Fruit fly (Drosophila melanogaster) whole organism, wandering third instar larva: Measurements from ENCODE around the gene Oatp33Eb.

ENCODE experiments used
- Abd-B ChIP-seq: fragments of >200 bp; optimal IDR thresholded peaks from 2 replicates; lab custom pipeline; 2017; ENCODE audit warnings: missing biosample characterization, missing genetic modification characterization
- CG32264 ChIP-seq: fragments of 200-800 bp; sonication (Bioruptor generic); optimal IDR thresholded peaks from 2 replicates; lab custom pipeline; 2016; ENCODE audit warnings: missing biosample characterization, missing genetic modification characterization
- CG9705 ChIP-seq: fragments of 200-800 bp; sonication (Bioruptor generic); optimal IDR thresholded peaks from 2 replicates; lab custom pipeline; 2018; ENCODE audit warnings: missing biosample characterization, mild to moderate bottlenecking, missing genetic modification characterization
- CrebA ChIP-seq: fragments of 200-800 bp; sonication (Bioruptor generic); optimal IDR thresholded peaks from 2 replicates; lab custom pipeline; 2016; ENCODE audit warnings: missing biosample characterization, mild to moderate bottlenecking, missing genetic modification characterization, borderline replicate concordance
- Dfd ChIP-seq: fragments of >200 bp; optimal IDR thresholded peaks from 2 replicates; lab custom pipeline; 2017; ENCODE audit warnings: missing biosample characterization, missing genetic modification characterization
- Dif ChIP-seq: fragments of 200-275, 200-300 bp; sonication (Bioruptor generic); optimal IDR thresholded peaks from 2 replicates; lab custom pipeline; 2018; ENCODE audit warnings: missing biosample characterization, missing genetic modification characterization; ENCODE audit not compliant: partially characterized antibody
- GATAd ChIP-seq: sonication (Bioruptor generic); optimal IDR thresholded peaks from 2 replicates; lab custom pipeline; 2016; ENCODE audit warnings: missing biosample characterization, missing genetic modification characterization
- HLH106 ChIP-seq: fragments of 200-800 bp; optimal IDR thresholded peaks from 3 replicates; lab custom pipeline; 2019; ENCODE audit warnings: missing biosample characterization, mild to moderate bottlenecking, missing genetic modification characterization, moderate library complexity
- Hnf4 ChIP-seq: fragments of 200-800 bp; sonication (Bioruptor generic); optimal IDR thresholded peaks from 2 replicates; lab custom pipeline; 2016; ENCODE audit warnings: missing biosample characterization, mild to moderate bottlenecking, missing genetic modification characterization
- Hr78 ChIP-seq: fragments of >200 bp; optimal IDR thresholded peaks from 2 replicates; lab custom pipeline; 2017; ENCODE audit warnings: missing biosample characterization, missing genetic modification characterization
- Hr83 ChIP-seq: fragments of 200-300 bp; sonication (Bioruptor generic); optimal IDR thresholded peaks from 2 replicates; lab custom pipeline; 2016; ENCODE audit warnings: missing biosample characterization, mild to moderate bottlenecking, missing genetic modification characterization, moderate library complexity; ENCODE audit not compliant: poor library complexity, severe bottlenecking
- Jra ChIP-seq: sonication (Bioruptor generic); optimal IDR thresholded peaks from 2 replicates; lab custom pipeline; 2016; ENCODE audit warnings: missing biosample characterization, missing genetic modification characterization
- Mio ChIP-seq: sonication (Bioruptor generic); optimal IDR thresholded peaks from 2 replicates; lab custom pipeline; 2016; ENCODE audit warnings: missing biosample characterization, missing genetic modification characterization
- Myc ChIP-seq: fragments of >200 bp; optimal IDR thresholded peaks from 2 replicates; lab custom pipeline; 2017
- N ChIP-seq: fragments of >200 bp; optimal IDR thresholded peaks from 2 replicates; lab custom pipeline; 2018; ENCODE audit warnings: missing biosample characterization, missing external identifiers, missing genetic modification characterization
- OdsH ChIP-seq: fragments of 200-800 bp; sonication (Bioruptor generic); optimal IDR thresholded peaks from 2 replicates; lab custom pipeline; 2016; ENCODE audit warnings: missing biosample characterization, mild to moderate bottlenecking, missing genetic modification characterization
- Rel ChIP-seq, 2 experiments: fragments of 200-800 bp; sonication (Bioruptor generic) in 1 of 2; optimal IDR thresholded peaks; 2 replicates in 1 of 2; 3 replicates in 1 of 2; lab custom pipeline; 2016 to 2019; ENCODE audit warnings: mild to moderate bottlenecking in 2 of 2, missing biosample characterization in 2 of 2, missing genetic modification characterization in 2 of 2, moderate library complexity in 1 of 2
- Sp1 ChIP-seq: fragments of 200-800 bp; sonication (Bioruptor generic); optimal IDR thresholded peaks from 3 replicates; lab custom pipeline; 2019; ENCODE audit warnings: missing biosample characterization, mild to moderate bottlenecking, missing genetic modification characterization, moderate library complexity
- Vsx2 ChIP-seq: fragments of 200-300, 225-300 bp; sonication (Bioruptor generic); optimal IDR thresholded peaks from 2 replicates; lab custom pipeline; 2018; ENCODE audit warnings: missing biosample characterization, missing genetic modification characterization; ENCODE audit not compliant: partially characterized antibody
- br ChIP-seq: fragments of 200-800 bp; sonication (Bioruptor generic); optimal IDR thresholded peaks from 2 replicates; lab custom pipeline; 2016; ENCODE audit warnings: missing biosample characterization, missing genetic modification characterization
- brk ChIP-seq: fragments of 200-800 bp; sonication (Bioruptor generic); optimal IDR thresholded peaks from 2 replicates; lab custom pipeline; 2016; ENCODE audit warnings: missing biosample characterization, mild to moderate bottlenecking, missing genetic modification characterization
- dl ChIP-seq, 2 experiments: fragments of 175-275, 200-275 bp in 1 of 2; fragments of 200-275 bp in 1 of 2; sonication (Bioruptor generic); optimal IDR thresholded peaks; lab custom pipeline; 2018; ENCODE audit warnings: mild to moderate bottlenecking in 2 of 2, missing biosample characterization in 2 of 2, missing genetic modification characterization in 2 of 2, moderate library complexity in 2 of 2; ENCODE audit not compliant: partially characterized antibody in 2 of 2, insufficient read depth in 1 of 2
- dmrt93B ChIP-seq: fragments of 200-800 bp; sonication (Bioruptor generic); optimal IDR thresholded peaks from 2 replicates; lab custom pipeline; 2018; ENCODE audit warnings: missing biosample characterization, mild to moderate bottlenecking, missing genetic modification characterization
- dsf ChIP-seq: sonication (Bioruptor generic); optimal IDR thresholded peaks from 2 replicates; lab custom pipeline; 2016; ENCODE audit warnings: missing biosample characterization, missing genetic modification characterization, borderline replicate concordance
- ey ChIP-seq: fragments of 200-800 bp; sonication (Bioruptor generic); optimal IDR thresholded peaks from 2 replicates; lab custom pipeline; 2016; ENCODE audit warnings: missing biosample characterization, missing genetic modification characterization
- foxo ChIP-seq, 2 experiments: fragments of 200-800 bp; sonication (Bioruptor generic); optimal IDR thresholded peaks; 2 replicates in 1 of 2; 3 replicates in 1 of 2; lab custom pipeline; 2016 to 2017; ENCODE audit warnings: missing biosample characterization in 2 of 2, missing genetic modification characterization in 2 of 2
- fru ChIP-seq: fragments of 200-800 bp; sonication (Bioruptor generic); optimal IDR thresholded peaks from 3 replicates; lab custom pipeline; 2016; ENCODE audit warnings: missing biosample characterization, mild to moderate bottlenecking, missing genetic modification characterization
- h ChIP-seq: fragments of 200-800 bp; sonication (Bioruptor generic); optimal IDR thresholded peaks from 3 replicates; lab custom pipeline; 2016; ENCODE audit warnings: missing biosample characterization, mild to moderate bottlenecking, missing genetic modification characterization
- jim ChIP-seq: fragments of 175-275, 200-325 bp; sonication (Bioruptor generic); optimal IDR thresholded peaks from 2 replicates; lab custom pipeline; 2016; ENCODE audit warnings: missing biosample characterization, mild to moderate bottlenecking, missing genetic modification characterization
- lola ChIP-seq: fragments of >200 bp; optimal IDR thresholded peaks from 2 replicates; lab custom pipeline; 2017; ENCODE audit warnings: missing biosample characterization, missing genetic modification characterization
- pan ChIP-seq: fragments of >200 bp; optimal IDR thresholded peaks from 2 replicates; lab custom pipeline; 2017
- psq ChIP-seq: fragments of 200-800 bp; sonication (Bioruptor generic); optimal IDR thresholded peaks from 3 replicates; lab custom pipeline; 2017; ENCODE audit warnings: missing biosample characterization, mild to moderate bottlenecking, missing genetic modification characterization, moderate library complexity
- rgr ChIP-seq: fragments of 200-800 bp; sonication (Bioruptor generic); optimal IDR thresholded peaks from 3 replicates; lab custom pipeline; 2016; ENCODE audit warnings: missing biosample characterization, mild to moderate bottlenecking, missing genetic modification characterization
- sage ChIP-seq: fragments of 200-800 bp; sonication (Bioruptor generic); optimal IDR thresholded peaks from 2 replicates; lab custom pipeline; 2016; ENCODE audit warnings: missing biosample characterization, mild to moderate bottlenecking, missing genetic modification characterization
- sv ChIP-seq: fragments of 200-800 bp; sonication (Bioruptor generic); optimal IDR thresholded peaks from 3 replicates; lab custom pipeline; 2016; ENCODE audit warnings: missing biosample characterization, missing genetic modification characterization
- tai ChIP-seq: sonication (Bioruptor generic); optimal IDR thresholded peaks from 2 replicates; lab custom pipeline; 2016; ENCODE audit warnings: missing biosample characterization, missing genetic modification characterization
- usp ChIP-seq: fragments of >200 bp; optimal IDR thresholded peaks from 2 replicates; lab custom pipeline; 2017; ENCODE audit warnings: missing biosample characterization, missing genetic modification characterization
- woc ChIP-seq: sonication (Bioruptor generic); optimal IDR thresholded peaks from 2 replicates; lab custom pipeline; 2016; ENCODE audit warnings: missing biosample characterization, mild to moderate bottlenecking, missing genetic modification characterization

Gene Oatp33Eb

dm6 chr2L:12424555-12424954, 23.7 kb upstream of the Oatp33Eb start, which contains the start of gene Fam92:
Fam92 (plus strand) TSS chr2L:12424904.
- TF ChIP-seq lola (GFP tag; lab: Kevin White, UChicago) (no peak), dsf (GFP tag; lab: Kevin White, UChicago) (no peak), sv (GFP tag; lab: Kevin White, UChicago) (no peak), woc (GFP tag; lab: Kevin White, UChicago) (no peak), CrebA (GFP tag; lab: Kevin White, UChicago) (no peak), Dif (no peak), dmrt93B (GFP tag; lab: Kevin White, UChicago) (no peak), jim (GFP tag; lab: Kevin White, UChicago) (no peak), pan (lab: Kevin White, UChicago) (no peak), GATAd (no peak), Vsx2 (no peak), psq (GFP tag; lab: Kevin White, UChicago) (peak; percentile 32), fru (GFP tag; lab: Kevin White, UChicago) (peak; percentile 67), CG32264 (GFP tag; lab: Kevin White, UChicago) (peak; percentile 10), dl (GFP tag; optimal IDR thresholded peaks at IDR 0.05; lab: Kevin White, UChicago; ENCODE audit: insufficient read depth in 1 of 2, partially characterized antibody in 2 of 2) (no peak), Hr78 (GFP tag; lab: Kevin White, UChicago) (no peak), Hnf4 (GFP tag; lab: Kevin White, UChicago) (peak; percentile 54), Dfd (GFP tag; lab: Kevin White, UChicago) (no peak), sage (GFP tag; lab: Kevin White, UChicago) (peak; percentile 55), Mio (peak; percentile 43), h (GFP tag; lab: Kevin White, UChicago) (peak; percentile 66), Hr83 (peak; percentile 39), ey (GFP tag; lab: Kevin White, UChicago) (peak; percentile 46), rgr (GFP tag; lab: Kevin White, UChicago) (peak; percentile 69), tai (GFP tag; lab: Kevin White, UChicago) (no peak), Abd-B (GFP tag; lab: Kevin White, UChicago) (no peak), OdsH (GFP tag; lab: Kevin White, UChicago) (peak; percentile 57), usp (GFP tag; lab: Kevin White, UChicago) (no peak), N (no peak), HLH106 (tag; lab: Kevin White, UChicago) (peak; percentile 47), br (peak; percentile 68), brk (GFP tag; lab: Kevin White, UChicago) (no peak), Sp1 (GFP tag; lab: Kevin White, UChicago) (no peak), CG9705 (peak; percentile 34), Myc (lab: Kevin White, UChicago) (peak; percentile 64), foxo (GFP tag; optimal IDR thresholded peaks at IDR 0.05; lab: Kevin White, UChicago) (peak in 1 of 2 experiments; percentile 74), Jra (peak; percentile 46), Rel (GFP tag; optimal IDR thresholded peaks at IDR 0.05; lab: Kevin White, UChicago) (no peak), Rel (tag; optimal IDR thresholded peaks at IDR 0.05; lab: Kevin White, UChicago) (peak; percentile 11)

- TF ChIP-seq Sp1 (GFP tag; lab: Kevin White, UChicago) (peak; percentile 82), Vsx2 (no peak), dsf (GFP tag; lab: Kevin White, UChicago) (peak; percentile 26), sv (GFP tag; lab: Kevin White, UChicago) (peak; percentile 24), br (peak; percentile 45), fru (GFP tag; lab: Kevin White, UChicago) (peak; percentile 66), GATAd (no peak), tai (GFP tag; lab: Kevin White, UChicago) (no peak), dl (GFP tag; optimal IDR thresholded peaks at IDR 0.05; lab: Kevin White, UChicago; ENCODE audit: insufficient read depth in 1 of 2, partially characterized antibody in 2 of 2) (no peak), Hr78 (GFP tag; lab: Kevin White, UChicago) (no peak), OdsH (GFP tag; lab: Kevin White, UChicago) (peak; percentile 53), Jra (no peak), h (GFP tag; lab: Kevin White, UChicago) (peak; percentile 52), dmrt93B (GFP tag; lab: Kevin White, UChicago) (peak; percentile 11), usp (GFP tag; lab: Kevin White, UChicago) (no peak), Mio (no peak), rgr (GFP tag; lab: Kevin White, UChicago) (peak; percentile 65), foxo (GFP tag; optimal IDR thresholded peaks at IDR 0.05; lab: Kevin White, UChicago) (peak in 1 of 2 experiments; percentile 81), lola (GFP tag; lab: Kevin White, UChicago) (no peak), Dif (peak; percentile 38), N (no peak), Dfd (GFP tag; lab: Kevin White, UChicago) (no peak), brk (GFP tag; lab: Kevin White, UChicago) (no peak), Abd-B (GFP tag; lab: Kevin White, UChicago) (no peak), sage (GFP tag; lab: Kevin White, UChicago) (no peak), Myc (lab: Kevin White, UChicago) (peak; percentile 68), woc (GFP tag; lab: Kevin White, UChicago) (peak; percentile 22), pan (lab: Kevin White, UChicago) (no peak), Rel (GFP tag; optimal IDR thresholded peaks at IDR 0.05; lab: Kevin White, UChicago) (no peak), Rel (tag; optimal IDR thresholded peaks at IDR 0.05; lab: Kevin White, UChicago) (peak; percentile 83), psq (GFP tag; lab: Kevin White, UChicago) (peak; percentile 77), CG32264 (GFP tag; lab: Kevin White, UChicago) (no peak), HLH106 (tag; lab: Kevin White, UChicago) (peak; percentile 75), CG9705 (no peak), jim (GFP tag; lab: Kevin White, UChicago) (no peak), ey (GFP tag; lab: Kevin White, UChicago) (peak; percentile 11), CrebA (GFP tag; lab: Kevin White, UChicago) (no peak), Hr83 (peak; percentile 10), Hnf4 (GFP tag; lab: Kevin White, UChicago) (peak; percentile 51)
Observed at dm6 chr2L:12427487-12428101, 20.7 kb upstream of the Oatp33Eb start, which contains the start of the genes CG5446 and Trm1. CG5446 (minus strand) TSS chr2L:12427709. Trm1 (plus strand) TSS chr2L:12428028.
